Fruit fly (Drosophila melanogaster) S2 (cell line): ENCODE results near the gene CG9706.

Experiments
- CG8478 ChIP-seq: fragments of >200 bp; optimal IDR thresholded peaks from 2 replicates; lab custom pipeline; 2018
- CTCF ChIP-seq, 2 experiments: fragments of >200 bp; optimal IDR thresholded peaks; 2 replicates each; lab custom pipeline; 2018

DNA sequence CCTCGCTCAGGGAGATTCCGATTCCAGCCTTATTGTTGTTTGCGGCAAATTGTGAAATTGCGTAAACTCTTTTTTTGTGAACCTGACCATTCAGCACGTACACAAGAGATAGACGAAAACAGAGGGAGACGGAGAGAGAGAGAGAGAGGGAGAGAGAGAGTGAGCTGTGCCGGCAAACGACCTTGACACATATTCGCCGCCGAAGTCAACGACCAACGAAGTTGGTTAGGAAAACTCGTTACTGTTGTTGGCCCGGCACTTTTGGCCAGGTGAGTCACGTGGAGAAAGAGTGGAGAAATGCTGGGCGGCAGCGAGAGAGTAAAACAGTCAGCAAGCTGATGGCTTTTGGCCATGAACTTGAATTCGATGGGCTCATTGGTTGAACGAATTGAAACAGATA lies 47.2 kb downstream of the CG9706 start:
- TF ChIP-seq CG8478 (lab: Kevin White, UChicago), result no peak
- TF ChIP-seq CTCF (optimal IDR thresholded peaks at IDR 0.05; lab: Kevin White, UChicago), result no peak
